Fruit fly (Drosophila melanogaster): Measurements from ENCODE around the gene CG7781.
A peak's percentile ranks its signal among the peaks of the same experiment; 100 is the strongest.

The CG7781 gene

DNA sequence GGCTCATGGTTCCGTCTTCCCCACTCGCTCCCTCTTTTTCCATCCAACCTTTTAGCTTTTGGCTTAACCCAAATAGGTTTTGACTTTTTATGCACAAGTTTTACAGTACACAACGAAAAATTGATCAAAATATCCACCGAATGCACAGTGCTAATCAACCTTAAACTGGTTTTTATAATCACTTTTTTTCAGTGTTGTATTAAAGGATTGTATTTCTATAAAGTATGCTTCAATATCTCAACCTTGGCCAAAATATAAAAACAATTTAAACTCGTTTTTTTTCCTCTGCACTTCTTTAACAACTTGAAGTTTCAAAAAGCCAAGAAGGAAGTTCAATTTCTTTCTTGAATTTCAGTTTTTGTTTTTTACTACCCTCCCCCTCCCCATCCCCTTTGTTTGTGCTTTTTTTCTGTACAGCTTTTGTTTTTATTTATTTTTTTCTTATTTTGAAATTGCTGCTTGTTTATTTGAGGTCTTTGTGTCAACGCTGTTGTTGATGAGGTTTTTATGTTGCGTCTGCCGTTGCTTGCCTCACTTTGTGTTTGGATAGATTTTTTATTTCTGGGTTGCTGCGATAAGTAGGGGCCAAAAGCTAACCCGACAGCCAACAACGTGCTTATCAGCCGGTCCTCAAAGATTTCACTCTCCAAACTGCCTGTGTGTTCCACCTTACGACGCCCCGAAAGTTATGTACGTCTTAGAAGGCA, 40.1 kb downstream of the CG7781 start (continued):
- no peak for TF ChIP-seq CG8319 (GFP tag; optimal IDR thresholded peaks at IDR 0.05)
- peak; percentile 29 for TF ChIP-seq fkh (GFP tag; optimal IDR thresholded peaks at IDR 0.05)
- TF ChIP-seq Eip75B (GFP tag; optimal IDR thresholded peaks at IDR 0.05) = peak; percentile 45
- TF ChIP-seq acj6 (GFP tag; optimal IDR thresholded peaks at IDR 0.05) = peak; percentile 13
- TF ChIP-seq dsx (GFP tag; optimal IDR thresholded peaks at IDR 0.05; ENCODE audit: poor library complexity, severe bottlenecking) = no peak
- TF ChIP-seq CG15336 (GFP tag; IDR thresholded peaks at IDR 0.05) = peak; percentile 31
- TF ChIP-seq CG16779 (tag; optimal IDR thresholded peaks at IDR 0.05) = no peak
- TF ChIP-seq Ets21C (GFP tag; optimal IDR thresholded peaks at IDR 0.05) = no peak
- TF ChIP-seq CG34406 (GFP tag; optimal IDR thresholded peaks at IDR 0.05) = peak; percentile 15
- TF ChIP-seq CG8632 (GFP tag; optimal IDR thresholded peaks at IDR 0.05) = no peak
- peak; percentile 6 for TF ChIP-seq CG6792 (GFP tag; optimal IDR thresholded peaks at IDR 0.05)
- TF ChIP-seq Gug (GFP tag; IDR thresholded peaks at IDR 0.05) = no peak
- no peak for TF ChIP-seq Hr38 (GFP tag; optimal IDR thresholded peaks at IDR 0.05)

DNA sequence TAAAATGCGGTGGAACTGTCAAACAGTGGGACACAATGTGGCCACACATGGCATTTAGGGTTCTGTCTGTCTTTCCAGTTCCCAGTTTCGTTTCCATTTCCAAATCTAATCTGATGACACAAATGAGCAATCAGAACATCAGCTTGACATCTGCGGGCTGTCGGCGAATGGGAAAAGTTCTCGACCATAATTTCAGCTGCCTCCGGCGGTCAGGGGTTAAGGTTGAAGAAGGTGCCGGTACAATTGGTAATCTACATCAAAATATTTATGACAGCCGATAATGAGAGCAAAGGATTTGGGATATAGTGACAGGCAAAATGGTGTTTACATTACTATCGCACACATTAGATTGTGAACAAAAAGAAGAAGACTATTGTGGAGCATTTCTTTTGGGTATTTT, 43.3 kb downstream of the CG7781 start:
- TF ChIP-seq svp (GFP tag) (no peak), fd59A (GFP tag; optimal IDR thresholded peaks at IDR 0.05) (no peak), Sox102F (GFP tag; optimal IDR thresholded peaks at IDR 0.05) (no peak), cyc (GFP tag; optimal IDR thresholded peaks at IDR 0.05) (no peak), Smox (GFP tag; optimal IDR thresholded peaks at IDR 0.05) (no peak), CG16779 (tag; optimal IDR thresholded peaks at IDR 0.05) (no peak), Sox15 (GFP tag; optimal IDR thresholded peaks at IDR 0.05) (no peak), CG10631 (GFP tag; optimal IDR thresholded peaks at IDR 0.05) (no peak), CG31627 (GFP tag; optimal IDR thresholded peaks at IDR 0.05) (no peak), CG32006 (GFP tag; optimal IDR thresholded peaks at IDR 0.05) (no peak), CG3919 (GFP tag; optimal IDR thresholded peaks at IDR 0.05) (no peak), CG11762 (GFP tag; optimal IDR thresholded peaks at IDR 0.05; ENCODE audit: insufficient read depth) (no peak)

- TF ChIP-seq dsx (GFP tag; optimal IDR thresholded peaks at IDR 0.05; ENCODE audit: poor library complexity, severe bottlenecking) = peak; percentile 39
- TF ChIP-seq dac (GFP tag; optimal IDR thresholded peaks at IDR 0.05) = no peak
- TF ChIP-seq fkh (GFP tag; optimal IDR thresholded peaks at IDR 0.05) = peak; percentile 51
- TF ChIP-seq CG8319 (GFP tag; optimal IDR thresholded peaks at IDR 0.05) = peak; percentile 13
Observed at dm6 chr2L:8280225-8280624, 45.0 kb downstream of the CG7781 start.

- peak; percentile 79 for TF ChIP-seq CG32006 (GFP tag; optimal IDR thresholded peaks at IDR 0.05)
- peak; percentile 98 for TF ChIP-seq svp (GFP tag)
- TF ChIP-seq achi (GFP tag; optimal IDR thresholded peaks at IDR 0.05) = peak; percentile 90
- TF ChIP-seq Hr38 (GFP tag; optimal IDR thresholded peaks at IDR 0.05) = no peak
- TF ChIP-seq esn (GFP tag; optimal IDR thresholded peaks at IDR 0.05) = peak; percentile 97
- peak; percentile 92 for TF ChIP-seq CG6854 (GFP tag; optimal IDR thresholded peaks at IDR 0.05)
- TF ChIP-seq spab (GFP tag; optimal IDR thresholded peaks at IDR 0.05) = peak; percentile 89
- peak; percentile 90 for TF ChIP-seq Ets21C (GFP tag; optimal IDR thresholded peaks at IDR 0.05)
- peak; percentile 92 for TF ChIP-seq CG1621 (tag; optimal IDR thresholded peaks at IDR 0.05)
- peak; percentile 71 for TF ChIP-seq CG6276 (GFP tag; optimal IDR thresholded peaks at IDR 0.05)
- peak; percentile 75 for TF ChIP-seq Lpt (GFP tag; optimal IDR thresholded peaks at IDR 0.05)
- TF ChIP-seq CG9139 (GFP tag; optimal IDR thresholded peaks at IDR 0.05) = peak; percentile 85
- TF ChIP-seq CG11902 (GFP tag; optimal IDR thresholded peaks at IDR 0.05) = peak; percentile 78
- TF ChIP-seq Eip93F (GFP tag; optimal IDR thresholded peaks at IDR 0.05) = peak; percentile 95
- TF ChIP-seq CG15336 (GFP tag; IDR thresholded peaks at IDR 0.05) = peak; percentile 77
- peak; percentile 91 for TF ChIP-seq CG6792 (GFP tag; optimal IDR thresholded peaks at IDR 0.05)
- TF ChIP-seq CG7368 (GFP tag; optimal IDR thresholded peaks at IDR 0.05) = peak; percentile 89
- peak; percentile 93 for TF ChIP-seq Ets96B (tag; optimal IDR thresholded peaks at IDR 0.05)
- peak; percentile 96 for TF ChIP-seq Sox102F (GFP tag; optimal IDR thresholded peaks at IDR 0.05)
- peak; percentile 94 for TF ChIP-seq CG10631 (GFP tag; optimal IDR thresholded peaks at IDR 0.05)
- TF ChIP-seq lz (GFP tag; optimal IDR thresholded peaks at IDR 0.05) = peak; percentile 96
- TF ChIP-seq Smox (GFP tag; optimal IDR thresholded peaks at IDR 0.05) = peak; percentile 96
- peak; percentile 91 for TF ChIP-seq CG3032 (tag; optimal IDR thresholded peaks at IDR 0.05)
- no peak for TF ChIP-seq CG11294 (GFP tag; IDR thresholded peaks at IDR 0.05)
- peak; percentile 86 for TF ChIP-seq CG34406 (GFP tag; optimal IDR thresholded peaks at IDR 0.05)
- peak; percentile 95 for TF ChIP-seq Hr39 (GFP tag; optimal IDR thresholded peaks at IDR 0.05)
- TF ChIP-seq dsx (GFP tag; optimal IDR thresholded peaks at IDR 0.05; ENCODE audit: poor library complexity, severe bottlenecking) = peak; percentile 92
- peak; percentile 83 to 85 for TF ChIP-seq salr (GFP tag; optimal IDR thresholded peaks at IDR 0.05)
Observed at dm6 chr2L:8279400-8280065, 45.7 kb downstream of the CG7781 start.

Measured in whole organism, prepupa.